Worm (Caenorhabditis elegans) whole organism, young adult: ENCODE results near the gene str-134.

Experiments
- B0336.3 ChIP-seq: fragments of 200-800 bp; sonication (Bioruptor generic); IDR thresholded peaks from 2 replicates; pipeline ENCODE4 v1.3.6; 2022; ENCODE audit warnings: missing genetic modification characterization, missing compliant biosample characterization
- F10E7.11 ChIP-seq: sonication (generic microtip); optimal IDR thresholded peaks from 2 replicates; lab custom pipeline; 2017; ENCODE audit warnings: mild to moderate bottlenecking, missing genetic modification characterization, moderate library complexity, missing compliant biosample characterization
- F39B2.1 ChIP-seq: fragments of 200-800 bp; sonication (Bioruptor generic); IDR thresholded peaks from 2 replicates; pipeline ENCODE4 v1.3.6; 2022; ENCODE audit warnings: missing genetic modification reagents, missing genetic modification characterization, missing compliant biosample characterization
- T26A5.8 ChIP-seq: sonication (generic microtip); optimal IDR thresholded peaks from 2 replicates; lab custom pipeline; 2016; ENCODE audit warnings: missing genetic modification characterization, missing compliant biosample characterization
- Y53G8AR.9 ChIP-seq: fragments of 200-800 bp; sonication (Bioruptor generic); conservative IDR thresholded peaks from 2 replicates; pipeline ENCODE4 v1.3.6; 2022; ENCODE audit warnings: missing genetic modification reagents, missing genetic modification characterization, missing compliant biosample characterization
- Y56A3A.18 ChIP-seq: fragments of 200-800 bp; sonication (Bioruptor generic); IDR thresholded peaks from 2 replicates; pipeline ENCODE4 v1.3.6; 2022; ENCODE audit warnings: missing genetic modification reagents, missing genetic modification characterization, missing compliant biosample characterization
- Y67H2A.10 ChIP-seq: fragments of 200-800 bp; sonication (Bioruptor generic); conservative IDR thresholded peaks from 2 replicates; pipeline ENCODE4 v1.3.6; 2022; ENCODE audit warnings: missing genetic modification reagents, missing genetic modification characterization, missing compliant biosample characterization
- ZK185.1 ChIP-seq: sonication (generic microtip); optimal IDR thresholded peaks from 2 replicates; lab custom pipeline; 2016; ENCODE audit warnings: mild to moderate bottlenecking, missing genetic modification characterization, missing compliant biosample characterization; ENCODE audit not compliant: poor library complexity, severe bottlenecking
- ama-1 ChIP-seq, 3 experiments: fragments of 150-350 bp in 1 of 3; sonication (generic microtip) in 2 of 3; optimal IDR thresholded peaks; 2 replicates each; lab custom pipeline; 2014 to 2018; ENCODE audit warnings: missing biosample characterization in 2 of 3, missing genetic modification characterization in 2 of 3, missing genetic modification reagents in 2 of 3
- attf-6 ChIP-seq: fragments of 200-800 bp; sonication (Bioruptor generic); IDR thresholded peaks from 2 replicates; pipeline ENCODE4 v1.3.6; 2022; ENCODE audit warnings: missing genetic modification reagents, missing genetic modification characterization, missing compliant biosample characterization
- bed-2 ChIP-seq: fragments of 200-800 bp; sonication (Bioruptor generic); IDR thresholded peaks from 2 replicates; pipeline ENCODE4 v1.3.6; 2022; ENCODE audit warnings: missing genetic modification reagents, missing genetic modification characterization, missing compliant biosample characterization
- ceh-100 ChIP-seq: fragments of 200-800 bp; sonication (Bioruptor generic); IDR thresholded peaks from 2 replicates; pipeline ENCODE4 v1.3.6; 2022; ENCODE audit warnings: missing genetic modification reagents, missing genetic modification characterization, missing compliant biosample characterization
- ceh-91 ChIP-seq: fragments of 200-800 bp; sonication (Bioruptor generic); IDR thresholded peaks from 2 replicates; pipeline ENCODE4 v1.3.6; 2022; ENCODE audit warnings: missing genetic modification reagents, missing genetic modification characterization, missing compliant biosample characterization
- chd-7 ChIP-seq: sonication (generic microtip); optimal IDR thresholded peaks from 2 replicates; lab custom pipeline; 2016; ENCODE audit warnings: mild to moderate bottlenecking, missing genetic modification characterization, moderate library complexity, missing compliant biosample characterization
- die-1 ChIP-seq: sonication (generic microtip); optimal IDR thresholded peaks from 2 replicates; lab custom pipeline; 2016; ENCODE audit warnings: missing genotype, mild to moderate bottlenecking, missing genetic modification characterization, missing compliant biosample characterization
- dox-1 ChIP-seq: fragments of 200-800 bp; sonication (Bioruptor generic); IDR thresholded peaks from 2 replicates; pipeline ENCODE4 v1.3.6; 2022; ENCODE audit warnings: missing genetic modification reagents, missing genetic modification characterization, missing compliant biosample characterization
- egl-44 ChIP-seq: fragments of 200-800 bp; sonication (Bioruptor generic); IDR thresholded peaks from 2 replicates; pipeline ENCODE4 v1.3.6; 2022; ENCODE audit warnings: missing genetic modification reagents, missing genetic modification characterization, missing compliant biosample characterization
- hlh-12 ChIP-seq: sonication (generic microtip); optimal IDR thresholded peaks from 2 replicates; lab custom pipeline; 2016; ENCODE audit warnings: missing genetic modification characterization, missing compliant biosample characterization
- hrde-1 ChIP-seq: sonication (generic microtip); optimal IDR thresholded peaks from 2 replicates; lab custom pipeline; 2016; ENCODE audit warnings: missing genetic modification characterization, mild to moderate bottlenecking, missing compliant biosample characterization, moderate library complexity, missing genotype, missing genetic modification reagents, borderline replicate concordance
- lag-1 ChIP-seq: fragments of 200-800 bp; sonication (Bioruptor generic); IDR thresholded peaks from 2 replicates; pipeline ENCODE4 v1.3.6; 2022; ENCODE audit warnings: missing genetic modification reagents, missing genetic modification characterization, missing compliant biosample characterization
- lin-35 ChIP-seq, 3 experiments: fragments of 150-350 bp in 2 of 3; sonication (generic microtip) in 1 of 3; optimal IDR thresholded peaks; 2 replicates each; lab custom pipeline; 2014 to 2018; ENCODE audit warnings: missing biosample characterization in 3 of 3, missing genetic modification characterization in 3 of 3, missing genetic modification reagents in 3 of 3
- lir-1 ChIP-seq: fragments of 200-800 bp; sonication (Bioruptor generic); conservative IDR thresholded peaks from 2 replicates; pipeline ENCODE4 v1.3.6; 2022; ENCODE audit warnings: missing genetic modification reagents, missing genetic modification characterization, missing compliant biosample characterization
- lsl-1 ChIP-seq: fragments of 200-800 bp; sonication (Bioruptor generic); optimal IDR thresholded peaks from 2 replicates; lab custom pipeline; 2018; ENCODE audit warnings: mild to moderate bottlenecking, missing genetic modification characterization, moderate library complexity, missing compliant biosample characterization
- nhr-120 ChIP-seq: fragments of 200-800 bp; sonication (Bioruptor generic); IDR thresholded peaks from 2 replicates; pipeline ENCODE4 v1.3.6; 2022; ENCODE audit warnings: missing genetic modification characterization, missing compliant biosample characterization
- nhr-90 ChIP-seq: sonication (generic microtip); optimal IDR thresholded peaks from 2 replicates; lab custom pipeline; 2016; ENCODE audit warnings: missing genotype, mild to moderate bottlenecking, missing genetic modification characterization, missing compliant biosample characterization
- sdz-38 ChIP-seq: sonication (generic microtip); optimal IDR thresholded peaks from 2 replicates; lab custom pipeline; 2016; ENCODE audit warnings: missing genotype, missing genetic modification characterization, missing compliant biosample characterization
- sea-2 ChIP-seq: fragments of 200-800 bp; sonication (Bioruptor generic); IDR thresholded peaks from 2 replicates; pipeline ENCODE4 v1.3.6; 2022; ENCODE audit warnings: missing genetic modification characterization, missing compliant biosample characterization
- snpc-3.4 ChIP-seq: sonication (generic microtip); optimal IDR thresholded peaks from 2 replicates; lab custom pipeline; 2017; ENCODE audit warnings: missing genetic modification characterization, mild to moderate bottlenecking, missing compliant biosample characterization, antibody characterized with exemption, moderate library complexity, missing genotype, missing genetic modification reagents
- unc-130 ChIP-seq: sonication (generic microtip); optimal IDR thresholded peaks from 2 replicates; lab custom pipeline; 2016; ENCODE audit warnings: missing genetic modification reagents, missing genetic modification characterization, missing compliant biosample characterization
- xnd-1 ChIP-seq: sonication (generic microtip); optimal IDR thresholded peaks from 2 replicates; lab custom pipeline; 2016; ENCODE audit warnings: missing genotype, missing genetic modification reagents, missing genetic modification characterization, missing compliant biosample characterization
- zfh-2 ChIP-seq: fragments of 200-800 bp; sonication (Bioruptor generic); conservative IDR thresholded peaks from 2 replicates; pipeline ENCODE4 v1.3.6; 2022; ENCODE audit warnings: missing genetic modification reagents, missing genetic modification characterization, missing compliant biosample characterization
- ztf-3 ChIP-seq: fragments of 200-800 bp; sonication (Bioruptor generic); optimal IDR thresholded peaks from 2 replicates; lab custom pipeline; 2018; ENCODE audit warnings: mild to moderate bottlenecking, missing genetic modification characterization, missing compliant biosample characterization

The str-134 gene

DNA sequence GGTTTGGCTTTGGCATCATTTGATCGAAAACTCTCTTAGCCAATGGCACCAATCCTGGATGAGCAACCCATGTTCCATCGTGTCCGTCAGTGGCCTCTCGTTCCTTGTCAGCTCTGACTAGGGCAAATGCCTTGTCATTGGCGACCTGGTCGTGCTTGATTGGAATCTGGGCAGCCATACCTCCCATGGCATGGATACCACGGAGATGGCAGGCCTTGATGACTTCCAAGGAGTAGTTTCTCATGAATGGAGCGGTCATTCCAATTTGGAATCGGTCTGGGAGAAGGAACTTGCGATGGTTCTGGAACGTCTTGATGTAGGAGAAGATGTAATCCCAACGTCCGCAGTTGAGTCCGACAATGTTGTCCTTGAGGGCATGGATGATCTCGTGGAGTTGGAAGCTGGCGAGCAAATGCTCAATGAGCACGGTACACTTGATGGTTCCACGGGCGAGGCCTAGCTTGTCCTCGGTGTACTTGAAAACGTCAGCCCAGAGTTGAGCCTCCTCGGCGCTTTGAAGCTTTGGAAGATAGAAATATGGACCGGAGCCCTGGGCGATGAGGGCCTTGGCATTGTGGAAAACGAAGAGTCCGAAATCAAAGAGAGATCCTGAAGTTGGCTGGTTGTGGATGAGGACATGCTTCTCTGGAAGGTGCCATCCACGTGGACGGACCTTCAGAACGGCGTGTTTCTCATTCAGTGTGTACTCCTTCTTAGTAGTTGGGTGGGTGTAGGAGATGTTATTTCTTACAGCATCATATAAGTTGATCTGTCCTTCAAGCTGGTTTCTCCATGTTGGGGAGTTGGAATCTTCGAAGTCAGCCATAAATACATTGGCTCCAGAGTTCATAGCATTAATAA, 18.3 kb upstream of the str-134 start (continued):
- TF ChIP-seq die-1 (tag; lab: Kevin White, UChicago), result no peak
- TF ChIP-seq T26A5.8 (tag; lab: Kevin White, UChicago), result no peak
- TF ChIP-seq dox-1 (GFP tag; lab: Robert Waterston, UW), result no peak
- TF ChIP-seq B0336.3 (GFP tag; lab: Robert Waterston, UW), result peak; percentile 6
- TF ChIP-seq Y67H2A.10, result no peak
- no peak for TF ChIP-seq lsl-1 (GFP tag; lab: Kevin White, UChicago)
- TF ChIP-seq unc-130, result no peak
- TF ChIP-seq hlh-12 (tag; lab: Kevin White, UChicago), result no peak
- TF ChIP-seq F10E7.11, result no peak
- TF ChIP-seq, all 124 proteins: peak for 12

DNA sequence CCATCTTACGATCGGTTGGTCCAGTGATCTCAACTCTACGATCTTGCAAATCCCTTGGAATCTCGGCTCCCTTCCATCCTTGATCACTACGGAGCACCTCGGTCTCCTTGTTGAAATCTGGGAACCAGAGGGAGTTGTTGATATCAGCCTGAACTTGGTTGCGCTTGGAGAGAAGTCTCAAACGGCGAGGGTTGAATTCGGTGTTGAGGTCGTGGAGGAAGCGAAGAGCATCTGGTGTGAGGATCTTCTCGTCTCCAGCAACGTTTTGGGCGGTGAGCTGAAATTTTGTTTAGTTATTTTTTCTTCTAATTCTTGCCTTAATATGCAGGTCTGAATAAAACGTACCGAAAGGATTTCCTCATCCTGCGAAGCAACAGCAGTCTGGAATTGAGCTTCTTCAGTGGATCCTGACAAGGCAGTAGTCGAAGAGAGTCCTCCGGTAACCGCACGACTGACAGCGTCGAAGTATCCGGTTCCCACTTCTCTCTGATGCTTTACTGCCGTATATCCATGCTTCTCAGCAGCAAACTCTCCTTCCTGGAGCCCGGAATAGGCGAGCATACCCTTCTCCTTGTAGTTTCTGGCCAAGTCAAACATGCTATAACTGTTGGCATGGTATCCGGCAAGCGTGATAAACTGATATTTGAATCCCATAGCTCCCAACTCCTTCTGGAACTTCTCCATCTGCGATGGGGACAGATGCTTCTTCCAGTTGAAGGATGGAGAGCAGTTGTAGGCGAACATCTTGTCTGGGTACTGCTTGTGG, 17.5 kb upstream of the str-134 start:
- TF ChIP-seq chd-7 (tag; lab: Kevin White, UChicago) (no peak), sdz-38 (tag; lab: Kevin White, UChicago) (no peak), snpc-3.4 (tag; lab: Kevin White, UChicago) (no peak), bed-2 (0 out of 2 replicates have a peak, but pooled peaks have one; percentile 6), hrde-1 (tag; lab: Kevin White, UChicago) (no peak), Y67H2A.10 (no peak), die-1 (tag; lab: Kevin White, UChicago) (peak; percentile 31), F39B2.1 (GFP tag; lab: Robert Waterston, UW) (no peak), ceh-100 (no peak), sea-2 (no peak), ceh-91 (GFP tag; lab: Robert Waterston, UW) (no peak), ZK185.1 (tag; lab: Kevin White, UChicago) (peak; percentile 77), attf-6 (GFP tag; lab: Robert Waterston, UW) (no peak), Y56A3A.18 (GFP tag; lab: Robert Waterston, UW) (0 out of 2 replicates have a peak, but pooled peaks have one; percentile 8), xnd-1 (tag; lab: Kevin White, UChicago) (no peak), Y53G8AR.9 (GFP tag; lab: Robert Waterston, UW) (peak; percentile 64), nhr-120 (GFP tag; lab: Robert Waterston, UW) (peak; percentile 70; the same call in 1 of the 2 replicates), lir-1 (GFP tag; lab: Robert Waterston, UW) (no peak), lag-1 (GFP tag; lab: Robert Waterston, UW) (no peak), lin-35 (GFP tag; optimal IDR thresholded peaks at IDR 0.05; lab: Kevin White, UChicago) (peak in 1 of 3 experiments; percentile 31), ztf-3 (GFP tag; lab: Kevin White, UChicago) (peak; percentile 15), egl-44 (GFP tag; lab: Robert Waterston, UW) (no peak), nhr-90 (tag; lab: Kevin White, UChicago) (peak; percentile 5), zfh-2 (GFP tag; lab: Robert Waterston, UW) (0 out of 2 replicates have a peak, but pooled peaks have one; percentile 27), ama-1 (optimal IDR thresholded peaks at IDR 0.05; lab: Kevin White, UChicago) (peak; percentile 86), ama-1 (GFP tag; optimal IDR thresholded peaks at IDR 0.05; lab: Kevin White, UChicago) (no peak)
